Worm (Caenorhabditis elegans): Measurements from ENCODE around the gene F22B3.7.
A peak's percentile ranks its signal among the peaks of the same experiment; 100 is the strongest.

DNA sequence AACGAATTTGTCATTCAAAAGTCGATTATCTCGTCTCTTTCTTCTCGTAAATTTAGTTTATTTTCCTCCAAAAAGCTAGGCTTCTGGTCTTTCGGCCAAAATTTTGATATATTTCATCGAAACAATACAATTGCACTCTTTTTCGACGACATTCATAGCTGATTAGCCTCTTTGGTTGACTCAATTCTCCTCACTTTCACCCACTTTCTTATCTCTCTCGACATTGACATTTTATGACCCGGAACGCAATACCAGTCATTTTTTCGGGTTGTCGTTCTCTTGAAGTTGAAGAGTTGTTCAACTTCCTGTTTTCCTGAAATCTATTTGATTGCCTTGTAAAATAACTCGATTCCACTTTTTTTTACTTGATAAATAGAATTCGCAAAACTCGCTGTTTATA is 13.0 kb upstream of the F22B3.7 start:
- TF ChIP-seq aly-2 (tag; optimal IDR thresholded peaks at IDR 0.05): no peak
- no peak for TF ChIP-seq alr-1 (tag; optimal IDR thresholded peaks at IDR 0.05)
- no peak for TF ChIP-seq nhr-23 (tag; optimal IDR thresholded peaks at IDR 0.05)
- TF ChIP-seq snpc-4 (tag; optimal IDR thresholded peaks at IDR 0.05): no peak
- no peak for TF ChIP-seq R02D3.7 (tag; optimal IDR thresholded peaks at IDR 0.05)
- peak; percentile 80 for TF ChIP-seq fos-1 (tag; optimal IDR thresholded peaks at IDR 0.05)

Measured in whole organism, L2 larva.